Fruit fly (Drosophila melanogaster) whole organism, embryonic: ENCODE results near the gene CG46467.

Experiments
- Antp ChIP-seq: fragments of 200-800 bp; sonication (Bioruptor generic); optimal IDR thresholded peaks from 3 replicates; lab custom pipeline; 2016; ENCODE audit warnings: missing biosample characterization, missing genetic modification characterization
- Atf6 ChIP-seq: fragments of 200-800 bp; sonication (Bioruptor generic); IDR thresholded peaks from 2 replicates; pipeline ENCODE4 v1.3.6; 2022; ENCODE audit warnings: missing biosample characterization, missing genetic modification characterization
- Bteb2 ChIP-seq: fragments of 200-800 bp; sonication (Bioruptor generic); optimal IDR thresholded peaks from 2 replicates; lab custom pipeline; 2016; ENCODE audit warnings: missing biosample characterization, missing genetic modification characterization
- CG11696 ChIP-seq: fragments of 200-800 bp; sonication (Bioruptor generic); IDR thresholded peaks from 2 replicates; pipeline ENCODE4 v1.3.6; 2022; ENCODE audit warnings: missing biosample characterization, missing genetic modification characterization
- CG14667 ChIP-seq: fragments of 200-800 bp; sonication (Bioruptor generic); IDR thresholded peaks from 2 replicates; pipeline ENCODE4 v1.3.6; 2022; ENCODE audit warnings: missing biosample characterization, missing genetic modification characterization
- CG1529 ChIP-seq: fragments of 200-800 bp; sonication (Bioruptor generic); optimal IDR thresholded peaks from 3 replicates; lab custom pipeline; 2018; ENCODE audit warnings: missing biosample characterization, missing genetic modification characterization
- CG16813 ChIP-seq: fragments of 200-800 bp; sonication (Bioruptor generic); IDR thresholded peaks from 3 replicates; pipeline ENCODE4 v1.3.6; 2022; ENCODE audit warnings: missing biosample characterization, missing genetic modification characterization; ENCODE audit not compliant: partially characterized antibody
- CG16815 ChIP-seq: fragments of 200-800 bp; sonication (Bioruptor generic); optimal IDR thresholded peaks from 3 replicates; lab custom pipeline; 2017; ENCODE audit warnings: missing biosample characterization, mild to moderate bottlenecking, missing genetic modification characterization
- CG17829 ChIP-seq: fragments of 200-800 bp; optimal IDR thresholded peaks from 2 replicates; lab custom pipeline; 2019; ENCODE audit warnings: missing biosample characterization, mild to moderate bottlenecking, missing genetic modification characterization, moderate library complexity
- CG18011 ChIP-seq: fragments of 200-800 bp; sonication (Bioruptor generic); optimal IDR thresholded peaks from 2 replicates; lab custom pipeline; 2017; ENCODE audit warnings: missing biosample characterization, missing genetic modification characterization, mild to moderate bottlenecking, moderate library complexity, missing genotype
- CG1832 ChIP-seq: fragments of 200-800 bp; sonication (Bioruptor generic); optimal IDR thresholded peaks from 2 replicates; lab custom pipeline; 2017; ENCODE audit warnings: missing biosample characterization, mild to moderate bottlenecking, missing genetic modification characterization, inconsistent platforms
- CG2120 ChIP-seq: fragments of 200-800 bp; sonication (Bioruptor generic); optimal IDR thresholded peaks from 3 replicates; lab custom pipeline; 2016; ENCODE audit warnings: missing biosample characterization, missing genetic modification characterization
- CG2129 ChIP-seq: fragments of 200-800 bp; sonication (Bioruptor generic); IDR thresholded peaks from 2 replicates; pipeline ENCODE4 v1.3.6; 2022; ENCODE audit warnings: missing biosample characterization, missing genetic modification characterization; ENCODE audit not compliant: partially characterized antibody
- CG2712 ChIP-seq: fragments of 200-800 bp; optimal IDR thresholded peaks from 3 replicates; lab custom pipeline; 2019; ENCODE audit warnings: missing biosample characterization, mild to moderate bottlenecking, missing genetic modification characterization, moderate library complexity
- CG30020 ChIP-seq: fragments of 200-800 bp; optimal IDR thresholded peaks from 2 replicates; lab custom pipeline; 2019; ENCODE audit warnings: missing biosample characterization, mild to moderate bottlenecking, missing genetic modification characterization, moderate library complexity
- CG31388 ChIP-seq: fragments of 200-800 bp; sonication (Bioruptor generic); optimal IDR thresholded peaks from 2 replicates; lab custom pipeline; 2016; ENCODE audit warnings: missing biosample characterization, missing genetic modification characterization
- CG33213 ChIP-seq: fragments of 200-800 bp; sonication (Bioruptor generic); optimal IDR thresholded peaks from 3 replicates; lab custom pipeline; 2016; ENCODE audit warnings: missing biosample characterization, missing genetic modification characterization
- CG6272 ChIP-seq: fragments of 200-800 bp; sonication (Bioruptor generic); IDR thresholded peaks from 2 replicates; pipeline ENCODE4 v1.3.6; 2022; ENCODE audit warnings: missing biosample characterization, missing genetic modification characterization
- CG6654 ChIP-seq: fragments of 200-800 bp; sonication (Bioruptor generic); optimal IDR thresholded peaks from 2 replicates; lab custom pipeline; 2017; ENCODE audit warnings: missing biosample characterization, mild to moderate bottlenecking, missing genetic modification characterization
- CG6854 ChIP-seq: fragments of 200-800 bp; sonication (Bioruptor generic); optimal IDR thresholded peaks from 3 replicates; lab custom pipeline; 2017; ENCODE audit warnings: missing biosample characterization, mild to moderate bottlenecking, missing genetic modification characterization
- CG7271 ChIP-seq: fragments of 200-800 bp; sonication (Bioruptor generic); optimal IDR thresholded peaks from 2 replicates; lab custom pipeline; 2018; ENCODE audit warnings: missing biosample characterization, mild to moderate bottlenecking, missing genetic modification characterization, moderate library complexity
- CG7357 ChIP-seq: fragments of 200-800 bp; sonication (Bioruptor generic); IDR thresholded peaks from 3 replicates; pipeline ENCODE4 v1.3.6; 2022; ENCODE audit warnings: missing biosample characterization, missing genetic modification characterization
- CG7556 ChIP-seq: fragments of 200-800 bp; sonication (Bioruptor generic); optimal IDR thresholded peaks from 2 replicates; lab custom pipeline; 2017; ENCODE audit warnings: missing biosample characterization, mild to moderate bottlenecking, missing genetic modification characterization
- CG7928 ChIP-seq: fragments of 200-800 bp; sonication (Bioruptor generic); optimal IDR thresholded peaks from 2 replicates; lab custom pipeline; 2017; ENCODE audit warnings: missing biosample characterization, mild to moderate bottlenecking, missing genetic modification characterization
- CG8281 ChIP-seq: fragments of 200-800 bp; sonication (Bioruptor generic); optimal IDR thresholded peaks from 2 replicates; lab custom pipeline; 2018; ENCODE audit warnings: missing biosample characterization, mild to moderate bottlenecking, missing genetic modification characterization, moderate library complexity
- CG8290 ChIP-seq, 3 experiments: fragments of 200-800 bp; sonication (Bioruptor generic); optimal IDR thresholded peaks; 2 replicates each; lab custom pipeline; 2016 to 2019; ENCODE audit warnings: missing biosample characterization in 3 of 3, missing genetic modification characterization in 3 of 3, mild to moderate bottlenecking in 2 of 3, moderate library complexity in 1 of 3
- CoRest ChIP-seq: fragments of 200-800 bp; sonication (Bioruptor generic); optimal IDR thresholded peaks from 3 replicates; lab custom pipeline; 2018; ENCODE audit warnings: missing biosample characterization, mild to moderate bottlenecking, missing genetic modification characterization, moderate library complexity
- D19B ChIP-seq: fragments of 200-800 bp; sonication (Bioruptor generic); optimal IDR thresholded peaks from 2 replicates; lab custom pipeline; 2017; ENCODE audit warnings: missing biosample characterization, mild to moderate bottlenecking, missing genetic modification characterization
- Doc2 ChIP-seq: fragments of 200-800 bp; sonication (Bioruptor generic); IDR thresholded peaks from 2 replicates; pipeline ENCODE4 v1.3.6; 2022; ENCODE audit warnings: missing biosample characterization, missing genetic modification characterization
- E2f2 ChIP-seq: fragments of 200-800 bp; sonication (Bioruptor generic); IDR thresholded peaks from 2 replicates; pipeline ENCODE4 v1.3.6; 2022; ENCODE audit warnings: missing biosample characterization, missing genetic modification characterization
- Gug ChIP-seq: fragments of 200-800 bp; sonication (Bioruptor generic); IDR thresholded peaks from 4 replicates; pipeline ENCODE4 v1.3.6; 2022; ENCODE audit warnings: missing biosample characterization, missing genetic modification characterization
- HLH3B ChIP-seq: fragments of 200-800 bp; sonication (Bioruptor generic); IDR thresholded peaks from 2 replicates; pipeline ENCODE4 v1.3.6; 2022; ENCODE audit warnings: missing biosample characterization, missing genetic modification characterization
- Hand ChIP-seq: fragments of 200-800 bp; sonication (Bioruptor generic); optimal IDR thresholded peaks from 2 replicates; lab custom pipeline; 2017; ENCODE audit warnings: mild to moderate bottlenecking, missing biosample characterization, missing genetic modification reagents, missing genetic modification characterization
- Lhr ChIP-seq: fragments of 200-800 bp; sonication (Bioruptor generic); optimal IDR thresholded peaks from 3 replicates; lab custom pipeline; 2017; ENCODE audit warnings: mild to moderate bottlenecking, missing biosample characterization, missing genetic modification reagents, missing genetic modification characterization
- MESR4 ChIP-seq: fragments of 200-800 bp; sonication (Bioruptor generic); optimal IDR thresholded peaks from 2 replicates; lab custom pipeline; 2018; ENCODE audit warnings: missing biosample characterization, mild to moderate bottlenecking, missing genetic modification characterization, moderate library complexity
- Oaz ChIP-seq: fragments of 200-800 bp; sonication (Bioruptor generic); IDR thresholded peaks from 2 replicates; pipeline ENCODE4 v1.3.6; 2022; ENCODE audit warnings: missing biosample characterization, missing genetic modification characterization
- Ravus ChIP-seq: fragments of 200-800 bp; sonication (Bioruptor generic); IDR thresholded peaks from 2 replicates; pipeline ENCODE4 v1.3.6; 2022; ENCODE audit warnings: missing biosample characterization, missing genetic modification characterization
- Spps ChIP-seq: fragments of 200-800 bp; sonication (Bioruptor generic); optimal IDR thresholded peaks from 2 replicates; lab custom pipeline; 2018; ENCODE audit warnings: missing biosample characterization, mild to moderate bottlenecking, missing genetic modification characterization
- Sry-δ ChIP-seq: fragments of 200-800 bp; sonication (Bioruptor generic); optimal IDR thresholded peaks from 2 replicates; lab custom pipeline; 2016; ENCODE audit warnings: missing biosample characterization, missing genetic modification characterization
- TFAM ChIP-seq: fragments of 200-800 bp; sonication (Bioruptor generic); optimal IDR thresholded peaks from 2 replicates; lab custom pipeline; 2017; ENCODE audit warnings: missing biosample characterization, missing genetic modification characterization, inconsistent platforms
- bab2 ChIP-seq: fragments of 200-800 bp; sonication (Bioruptor generic); optimal IDR thresholded peaks from 2 replicates; lab custom pipeline; 2016; ENCODE audit warnings: missing biosample characterization, missing genetic modification characterization
- br ChIP-seq: fragments of >200 bp; optimal IDR thresholded peaks from 2 replicates; lab custom pipeline; 2017
- chinmo ChIP-seq: fragments of 200-800 bp; sonication (Bioruptor generic); IDR thresholded peaks from 4 replicates; pipeline ENCODE4 v1.3.6; 2022; ENCODE audit warnings: missing biosample characterization, missing genetic modification characterization; ENCODE audit not compliant: partially characterized antibody
- croc ChIP-seq: fragments of 200-800 bp; sonication (Bioruptor generic); conservative IDR thresholded peaks from 3 replicates; pipeline ENCODE4 v1.3.6; 2022; ENCODE audit warnings: missing biosample characterization, missing genetic modification characterization
- esg ChIP-seq: fragments of 200-800 bp; sonication (Bioruptor generic); conservative IDR thresholded peaks from 2 replicates; pipeline ENCODE4 v1.3.6; 2022; ENCODE audit warnings: missing biosample characterization, missing genetic modification characterization
- lab ChIP-seq: fragments of 200-800 bp; sonication (Bioruptor generic); optimal IDR thresholded peaks from 3 replicates; lab custom pipeline; 2017; ENCODE audit warnings: missing biosample characterization, missing genetic modification characterization, mild to moderate bottlenecking, moderate library complexity, missing genetic modification reagents
- sc ChIP-seq, 3 experiments: fragments of >200 bp in 2 of 3; fragments of 200-800 bp in 1 of 3; sonication (Bioruptor generic) in 1 of 3; optimal IDR thresholded peaks; 2 replicates in 2 of 3; 3 replicates in 1 of 3; lab custom pipeline; 2017; ENCODE audit warnings: mild to moderate bottlenecking in 1 of 3, missing biosample characterization in 1 of 3, missing genetic modification characterization in 1 of 3, missing genetic modification reagents in 1 of 3
- sens ChIP-seq: fragments of 200-800 bp; sonication (Bioruptor generic); peaks from one replicate; lab custom pipeline; 2016; ENCODE audit warnings: missing biosample characterization, missing genetic modification characterization
- sr ChIP-seq: fragments of 200-800 bp; sonication (Bioruptor generic); IDR thresholded peaks from 3 replicates; pipeline ENCODE4 v1.3.6; 2022; ENCODE audit warnings: missing biosample characterization, missing genetic modification characterization
- tap ChIP-seq: fragments of 200-800 bp; optimal IDR thresholded peaks from 3 replicates; lab custom pipeline; 2019; ENCODE audit warnings: missing biosample characterization, mild to moderate bottlenecking, missing genetic modification characterization, moderate library complexity

CG46467 gene

dm6 chr3R:9883248-9883939 is 8.9 kb downstream of the CG46467 start (continued):
- TF ChIP-seq sc (optimal IDR thresholded peaks at IDR 0.05; lab: Kevin White, UChicago) (no peak), sc (GFP tag; optimal IDR thresholded peaks at IDR 0.05; lab: Kevin White, UChicago) (no peak), CG6272 (no peak), sens (GFP tag; lab: Kevin White, UChicago) (peak; percentile 59), CG30020 (tag; lab: Kevin White, UChicago) (no peak), CG14667 (GFP tag; lab: Robert Waterston, UW) (no peak), CoRest (no peak), Antp (GFP tag; lab: Kevin White, UChicago) (no peak), HLH3B (GFP tag; lab: Robert Waterston, UW) (no peak), lab (GFP tag; lab: Kevin White, UChicago) (peak; percentile 7), CG8290 (GFP tag; optimal IDR thresholded peaks at IDR 0.05; lab: Kevin White, UChicago) (no peak), CG8290 (tag; optimal IDR thresholded peaks at IDR 0.05; lab: Kevin White, UChicago) (no peak), croc (no peak), CG7357 (GFP tag; lab: Robert Waterston, UW) (no peak), chinmo (GFP tag; lab: Robert Waterston, UW) (peak; percentile 98), CG17829 (no peak), Atf6 (GFP tag; lab: Robert Waterston, UW) (no peak), CG33213 (GFP tag; lab: Kevin White, UChicago) (no peak), Lhr (GFP tag; lab: Kevin White, UChicago) (no peak), CG2120 (GFP tag; lab: Kevin White, UChicago) (no peak), CG6854 (GFP tag; lab: Kevin White, UChicago) (no peak), CG16813 (GFP tag; lab: Robert Waterston, UW) (no peak), Bteb2 (GFP tag; lab: Kevin White, UChicago) (no peak), Ravus (GFP tag; lab: Robert Waterston, UW) (no peak), bab2 (GFP tag; lab: Kevin White, UChicago) (no peak), CG8281 (tag; lab: Kevin White, UChicago) (peak; percentile 99), D19B (GFP tag; lab: Kevin White, UChicago) (no peak), CG7928 (no peak), sr (GFP tag; lab: Robert Waterston, UW) (peak; percentile 97), CG6654 (GFP tag; lab: Kevin White, UChicago) (no peak), TFAM (GFP tag; lab: Kevin White, UChicago) (no peak), esg (GFP tag; lab: Robert Waterston, UW) (no peak), CG16815 (GFP tag; lab: Kevin White, UChicago) (no peak), CG1529 (GFP tag; lab: Kevin White, UChicago) (no peak), Sry-δ (no peak), MESR4 (GFP tag; lab: Kevin White, UChicago) (no peak), Hand (GFP tag; lab: Kevin White, UChicago) (peak; percentile 10), CG1832 (GFP tag; lab: Kevin White, UChicago) (peak; percentile 37), br (lab: Kevin White, UChicago) (no peak), CG2712 (tag; lab: Kevin White, UChicago) (no peak), CG2129 (GFP tag; lab: Robert Waterston, UW) (no peak), tap (tag; lab: Kevin White, UChicago) (no peak), CG31388 (GFP tag; lab: Kevin White, UChicago) (no peak), Gug (GFP tag; lab: Robert Waterston, UW) (no peak), CG18011 (GFP tag; lab: Kevin White, UChicago) (no peak), CG7271 (tag; lab: Kevin White, UChicago) (no peak), CG11696 (GFP tag; lab: Robert Waterston, UW) (no peak), CG7556 (GFP tag; lab: Kevin White, UChicago) (no peak), Spps (tag; lab: Kevin White, UChicago) (no peak), Doc2 (no peak), Oaz (GFP tag; lab: Robert Waterston, UW) (no peak), E2f2 (GFP tag; lab: Robert Waterston, UW) (peak; percentile 31)
